Worm (Caenorhabditis elegans) whole organism, young adult: ENCODE data around the gene cand-1.

ENCODE experiments used
- B0019.2 ChIP-seq: fragments of 200-800 bp; sonication (Bioruptor generic); conservative IDR thresholded peaks from 2 replicates; pipeline ENCODE4 v1.3.6; 2022; ENCODE audit warnings: missing genetic modification reagents, missing genetic modification characterization, missing compliant biosample characterization
- B0261.1 ChIP-seq: sonication (generic microtip); optimal IDR thresholded peaks from 2 replicates; lab custom pipeline; 2016; ENCODE audit warnings: mild to moderate bottlenecking, missing genetic modification characterization, moderate library complexity, missing compliant biosample characterization
- D2030.7 ChIP-seq: fragments of 200-800 bp; sonication (Bioruptor generic); IDR thresholded peaks from 2 replicates; pipeline ENCODE4 v1.3.6; 2022; ENCODE audit warnings: missing genetic modification reagents, missing genetic modification characterization, missing compliant biosample characterization
- F23B12.7 ChIP-seq: sonication (generic microtip); optimal IDR thresholded peaks from 2 replicates; lab custom pipeline; 2017; ENCODE audit warnings: missing genetic modification characterization, mild to moderate bottlenecking, missing compliant biosample characterization, antibody characterized with exemption, moderate library complexity; ENCODE audit not compliant: insufficient read depth
- F37B4.10 ChIP-seq: fragments of 200-800 bp; sonication (Bioruptor generic); IDR thresholded peaks from 2 replicates; pipeline ENCODE4 v1.3.6; 2022; ENCODE audit warnings: missing genetic modification characterization, missing compliant biosample characterization
- F57C9.4 ChIP-seq: sonication (generic microtip); optimal IDR thresholded peaks from 2 replicates; lab custom pipeline; 2017; ENCODE audit warnings: mild to moderate bottlenecking, missing genetic modification characterization, missing compliant biosample characterization
- Y56A3A.18 ChIP-seq: fragments of 200-800 bp; sonication (Bioruptor generic); IDR thresholded peaks from 2 replicates; pipeline ENCODE4 v1.3.6; 2022; ENCODE audit warnings: missing genetic modification reagents, missing genetic modification characterization, missing compliant biosample characterization
- ZK185.1 ChIP-seq: sonication (generic microtip); optimal IDR thresholded peaks from 2 replicates; lab custom pipeline; 2016; ENCODE audit warnings: mild to moderate bottlenecking, missing genetic modification characterization, missing compliant biosample characterization; ENCODE audit not compliant: poor library complexity, severe bottlenecking
- ccch-3 ChIP-seq: fragments of 200-800 bp; sonication (Bioruptor generic); optimal IDR thresholded peaks from 2 replicates; lab custom pipeline; 2018; ENCODE audit warnings: mild to moderate bottlenecking, missing genetic modification characterization, missing compliant biosample characterization
- cebp-2 ChIP-seq: fragments of 200-800 bp; sonication (Bioruptor generic); IDR thresholded peaks from 2 replicates; pipeline ENCODE4 v1.3.6; 2022; ENCODE audit warnings: missing genetic modification characterization, missing compliant biosample characterization
- ceh-91 ChIP-seq: fragments of 200-800 bp; sonication (Bioruptor generic); IDR thresholded peaks from 2 replicates; pipeline ENCODE4 v1.3.6; 2022; ENCODE audit warnings: missing genetic modification reagents, missing genetic modification characterization, missing compliant biosample characterization
- dpff-1 ChIP-seq: sonication (generic microtip); optimal IDR thresholded peaks from 2 replicates; lab custom pipeline; 2017; ENCODE audit warnings: mild to moderate bottlenecking, missing genetic modification characterization, missing compliant biosample characterization
- efl-1 ChIP-seq: fragments of 150-350 bp; optimal IDR thresholded peaks from 2 replicates; lab custom pipeline; 2014; ENCODE audit warnings: missing biosample characterization, missing genetic modification reagents, missing genetic modification characterization
- egl-44 ChIP-seq: fragments of 200-800 bp; sonication (Bioruptor generic); IDR thresholded peaks from 2 replicates; pipeline ENCODE4 v1.3.6; 2022; ENCODE audit warnings: missing genetic modification reagents, missing genetic modification characterization, missing compliant biosample characterization
- egrh-3 ChIP-seq: fragments of 200-800 bp; sonication (Bioruptor generic); IDR thresholded peaks from 2 replicates; pipeline ENCODE4 v1.3.6; 2022; ENCODE audit warnings: missing genetic modification reagents, missing genetic modification characterization, missing compliant biosample characterization
- ets-4 ChIP-seq: fragments of 200-800 bp; sonication (Bioruptor generic); optimal IDR thresholded peaks from 2 replicates; lab custom pipeline; 2018; ENCODE audit warnings: mild to moderate bottlenecking, missing genetic modification characterization, missing compliant biosample characterization
- him-1 ChIP-seq: sonication (generic microtip); optimal IDR thresholded peaks from 2 replicates; lab custom pipeline; 2016; ENCODE audit warnings: missing genotype, missing genetic modification reagents, missing genetic modification characterization, missing compliant biosample characterization
- hmg-1.2 ChIP-seq: fragments of 200-800 bp; sonication (Bioruptor generic); IDR thresholded peaks from 2 replicates; pipeline ENCODE4 v1.3.6; 2022; ENCODE audit warnings: missing genetic modification reagents, missing genetic modification characterization, missing compliant biosample characterization
- lag-1 ChIP-seq: fragments of 200-800 bp; sonication (Bioruptor generic); IDR thresholded peaks from 2 replicates; pipeline ENCODE4 v1.3.6; 2022; ENCODE audit warnings: missing genetic modification reagents, missing genetic modification characterization, missing compliant biosample characterization
- lin-26 ChIP-seq: fragments of 200-800 bp; sonication (Bioruptor generic); IDR thresholded peaks from 2 replicates; pipeline ENCODE4 v1.3.6; 2022; ENCODE audit warnings: missing genetic modification reagents, missing genetic modification characterization, missing compliant biosample characterization
- lin-35 ChIP-seq, 3 experiments: fragments of 150-350 bp in 2 of 3; sonication (generic microtip) in 1 of 3; optimal IDR thresholded peaks; 2 replicates each; lab custom pipeline; 2014 to 2018; ENCODE audit warnings: missing biosample characterization in 3 of 3, missing genetic modification characterization in 3 of 3, missing genetic modification reagents in 3 of 3
- madf-10 ChIP-seq: sonication (generic microtip); optimal IDR thresholded peaks from 2 replicates; lab custom pipeline; 2016; ENCODE audit warnings: mild to moderate bottlenecking, missing genetic modification characterization, missing compliant biosample characterization
- madf-6 ChIP-seq: fragments of 200-800 bp; sonication (Bioruptor generic); IDR thresholded peaks from 2 replicates; pipeline ENCODE4 v1.3.6; 2022; ENCODE audit warnings: missing genetic modification reagents, missing genetic modification characterization, missing compliant biosample characterization
- mcd-1 ChIP-seq: fragments of 200-800 bp; sonication (Bioruptor generic); IDR thresholded peaks from 2 replicates; pipeline ENCODE4 v1.3.6; 2022; ENCODE audit warnings: missing genetic modification reagents, missing genetic modification characterization, missing compliant biosample characterization
- nfya-2 ChIP-seq: fragments of 200-800 bp; sonication (Bioruptor generic); IDR thresholded peaks from 2 replicates; pipeline ENCODE4 v1.3.6; 2022; ENCODE audit warnings: missing genetic modification reagents, missing genetic modification characterization, missing compliant biosample characterization
- nfyb-1 ChIP-seq: fragments of 200-800 bp; sonication (Bioruptor generic); IDR thresholded peaks from 2 replicates; pipeline ENCODE4 v1.3.6; 2022; ENCODE audit warnings: missing genetic modification reagents, missing genetic modification characterization, missing compliant biosample characterization
- nhr-120 ChIP-seq: fragments of 200-800 bp; sonication (Bioruptor generic); IDR thresholded peaks from 2 replicates; pipeline ENCODE4 v1.3.6; 2022; ENCODE audit warnings: missing genetic modification characterization, missing compliant biosample characterization
- nhr-27 ChIP-seq: fragments of 200-800 bp; sonication (Bioruptor generic); optimal IDR thresholded peaks from 2 replicates; lab custom pipeline; 2018; ENCODE audit warnings: mild to moderate bottlenecking, missing genetic modification characterization, moderate library complexity, missing compliant biosample characterization
- nhr-80 ChIP-seq: sonication (generic microtip); optimal IDR thresholded peaks from 2 replicates; lab custom pipeline; 2016; ENCODE audit warnings: missing genetic modification characterization, missing compliant biosample characterization
- sdz-38 ChIP-seq: sonication (generic microtip); optimal IDR thresholded peaks from 2 replicates; lab custom pipeline; 2016; ENCODE audit warnings: missing genotype, missing genetic modification characterization, missing compliant biosample characterization
- tbx-9 ChIP-seq: sonication (generic microtip); optimal IDR thresholded peaks from 2 replicates; lab custom pipeline; 2016; ENCODE audit warnings: borderline replicate concordance, missing genetic modification characterization, inconsistent platforms, missing compliant biosample characterization
- zfh-2 ChIP-seq: fragments of 200-800 bp; sonication (Bioruptor generic); conservative IDR thresholded peaks from 2 replicates; pipeline ENCODE4 v1.3.6; 2022; ENCODE audit warnings: missing genetic modification reagents, missing genetic modification characterization, missing compliant biosample characterization
- ztf-18 ChIP-seq: sonication (generic microtip); optimal IDR thresholded peaks from 2 replicates; lab custom pipeline; 2016; ENCODE audit warnings: missing genotype, mild to moderate bottlenecking, missing genetic modification characterization, missing compliant biosample characterization
- ztf-28 ChIP-seq: fragments of 200-800 bp; sonication (Bioruptor generic); IDR thresholded peaks from 2 replicates; pipeline ENCODE4 v1.3.6; 2022; ENCODE audit warnings: missing genetic modification reagents, missing genetic modification characterization, missing compliant biosample characterization
- ztf-6 ChIP-seq: fragments of 200-800 bp; sonication (Bioruptor generic); IDR thresholded peaks from 2 replicates; pipeline ENCODE4 v1.3.6; 2022; ENCODE audit warnings: missing genetic modification reagents, missing genetic modification characterization, missing compliant biosample characterization

cand-1 gene

DNA sequence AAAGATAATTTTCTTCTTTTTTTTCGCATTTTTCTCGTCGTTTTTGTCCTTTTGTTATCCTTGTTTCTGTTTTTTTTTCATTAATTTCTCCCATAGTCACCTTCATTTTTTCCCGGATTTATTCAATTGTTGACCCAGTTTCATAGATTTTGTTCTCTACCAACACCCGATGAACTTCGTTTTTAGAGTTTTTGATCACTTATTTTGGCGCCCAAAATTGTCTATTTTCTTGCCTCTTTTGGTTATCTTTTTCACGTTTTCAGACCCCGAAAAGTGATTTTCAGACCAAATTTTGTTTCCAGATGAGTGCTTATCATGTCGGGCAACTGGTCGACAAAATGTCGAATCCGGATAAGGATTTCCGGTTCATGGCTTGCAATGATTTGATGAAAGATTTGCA, at the start of gene cand-1:
cand-1 (plus strand) TSS at position 301 of the 400 bp plus-strand sequence.
- TF ChIP-seq cebp-2 (GFP tag; lab: Robert Waterston, UW) (no peak), B0019.2 (no peak), madf-6 (no peak), nhr-120 (GFP tag; lab: Robert Waterston, UW) (no peak), ceh-91 (no peak), madf-10 (tag; lab: Kevin White, UChicago) (no peak), lin-35 (GFP tag; optimal IDR thresholded peaks at IDR 0.05; lab: Kevin White, UChicago) (no peak), nhr-27 (tag; lab: Kevin White, UChicago) (no peak), B0261.1 (tag; lab: Kevin White, UChicago) (no peak), D2030.7 (no peak), ets-4 (GFP tag; lab: Kevin White, UChicago) (no peak), F23B12.7 (tag; lab: Kevin White, UChicago) (no peak), nhr-80 (no peak), ZK185.1 (tag; lab: Kevin White, UChicago) (no peak), dpff-1 (no peak), F37B4.10 (GFP tag; lab: Robert Waterston, UW) (no peak), hmg-1.2 (GFP tag; lab: Robert Waterston, UW) (no peak), zfh-2 (GFP tag; lab: Robert Waterston, UW) (no peak), him-1 (no peak)

DNA sequence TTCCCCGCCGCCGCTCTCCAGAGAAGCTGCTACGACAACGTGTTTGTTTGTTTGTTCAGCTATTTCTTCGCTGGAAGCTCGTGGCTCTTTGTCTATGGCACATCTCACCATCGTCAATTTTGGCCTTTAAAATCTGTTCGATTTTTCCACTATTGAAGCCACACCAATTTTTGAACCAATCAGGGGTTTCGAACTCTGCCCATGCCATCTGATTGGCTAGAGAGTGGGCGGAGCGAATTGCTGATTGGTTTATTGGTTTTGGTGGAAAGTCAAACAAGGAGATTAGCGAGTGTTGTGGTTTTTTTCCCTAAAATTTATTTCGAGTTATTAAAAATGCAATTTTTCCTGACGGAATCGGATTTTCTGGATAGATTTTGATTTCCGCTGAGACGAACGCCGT, 46.5 kb upstream of the cand-1 start:
- no peak for TF ChIP-seq Y56A3A.18
- no peak for TF ChIP-seq egrh-3 (GFP tag; lab: Robert Waterston, UW)
- TF ChIP-seq ccch-3 (GFP tag; lab: Kevin White, UChicago) = no peak
- no peak for TF ChIP-seq sdz-38
- no peak for TF ChIP-seq lag-1 (GFP tag; lab: Robert Waterston, UW)
- TF ChIP-seq ztf-18 (tag; lab: Kevin White, UChicago) = no peak
- TF ChIP-seq nfya-2 (GFP tag; lab: Robert Waterston, UW) = no peak
- TF ChIP-seq B0261.1 (tag; lab: Kevin White, UChicago) = no peak
- TF ChIP-seq ztf-6 (GFP tag; lab: Robert Waterston, UW) = no peak
- no peak for TF ChIP-seq efl-1
- TF ChIP-seq lin-26 (GFP tag; lab: Robert Waterston, UW) = no peak

DNA sequence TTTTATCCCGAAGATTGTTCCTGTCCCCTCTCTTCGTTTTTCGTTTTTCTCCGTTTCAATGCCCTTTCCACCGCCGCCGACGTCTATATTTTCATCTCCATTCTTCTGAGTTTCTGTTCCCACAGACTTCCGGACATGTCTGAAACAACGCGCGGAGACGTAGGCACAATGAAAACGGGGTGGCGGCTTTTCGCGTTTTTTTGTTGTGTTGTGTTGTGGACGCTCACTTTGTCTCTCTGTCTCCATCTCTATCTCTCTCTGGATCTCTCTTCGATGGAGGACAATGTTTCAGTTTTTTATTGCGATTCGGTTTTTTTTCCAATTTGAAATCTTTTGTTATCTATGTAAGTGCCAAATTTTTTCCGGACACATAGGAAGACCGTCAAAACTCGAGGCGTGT, 42.7 kb upstream of the cand-1 start:
- TF ChIP-seq egl-44 (GFP tag; lab: Robert Waterston, UW) (no peak), zfh-2 (GFP tag; lab: Robert Waterston, UW) (peak; percentile 67; the same call in 1 of the 2 replicates)
- TF ChIP-seq, all 124 proteins: peak for 1

DNA sequence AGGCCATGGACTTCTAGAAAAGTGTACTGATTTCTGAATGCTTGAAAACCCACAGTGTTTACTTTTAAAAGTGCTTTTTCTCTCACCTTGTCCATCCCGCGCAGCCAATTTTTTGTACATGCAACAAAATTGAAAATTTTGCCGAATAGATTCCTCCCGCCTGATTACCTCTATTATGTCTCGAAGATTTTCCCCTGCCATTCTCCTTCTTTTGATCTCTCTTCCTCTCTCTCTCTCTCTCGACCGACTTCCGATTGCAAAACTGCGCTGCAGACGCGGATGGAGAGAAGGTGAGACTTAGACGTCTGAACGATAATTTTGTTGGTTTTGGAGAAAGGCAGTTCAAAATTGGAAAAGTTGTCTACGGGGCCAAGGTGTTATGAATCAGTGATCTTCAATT, 28.2 kb upstream of the cand-1 start:
- TF ChIP-seq hmg-1.2 (GFP tag; lab: Robert Waterston, UW) (no peak), nhr-80 (no peak), ztf-28 (GFP tag; lab: Robert Waterston, UW) (no peak), zfh-2 (GFP tag; lab: Robert Waterston, UW) (0 out of 2 replicates have a peak, but pooled peaks have one; percentile 14), dpff-1 (no peak), F57C9.4 (tag; lab: Kevin White, UChicago) (no peak), tbx-9 (no peak), nfyb-1 (GFP tag; lab: Robert Waterston, UW) (0 out of 2 replicates have a peak, but pooled peaks have one; percentile 28), mcd-1 (no peak)
